Worm (Caenorhabditis elegans) whole organism, L3 larva: ENCODE results near the gene C33F10.1.

ENCODE experiments used
- jun-1 ChIP-seq: fragments of 150-350 bp; optimal IDR thresholded peaks from 2 replicates; lab custom pipeline; 2014; ENCODE audit warnings: missing biosample characterization, missing genetic modification reagents, missing genetic modification characterization
- nhr-28 ChIP-seq: fragments of 150-350 bp; optimal IDR thresholded peaks from 2 replicates; lab custom pipeline; 2014; ENCODE audit warnings: missing biosample characterization, missing genetic modification characterization
- ztf-11 ChIP-seq: fragments of 150-350 bp; optimal IDR thresholded peaks from 2 replicates; lab custom pipeline; 2014; ENCODE audit warnings: missing biosample characterization, missing genetic modification characterization

DNA sequence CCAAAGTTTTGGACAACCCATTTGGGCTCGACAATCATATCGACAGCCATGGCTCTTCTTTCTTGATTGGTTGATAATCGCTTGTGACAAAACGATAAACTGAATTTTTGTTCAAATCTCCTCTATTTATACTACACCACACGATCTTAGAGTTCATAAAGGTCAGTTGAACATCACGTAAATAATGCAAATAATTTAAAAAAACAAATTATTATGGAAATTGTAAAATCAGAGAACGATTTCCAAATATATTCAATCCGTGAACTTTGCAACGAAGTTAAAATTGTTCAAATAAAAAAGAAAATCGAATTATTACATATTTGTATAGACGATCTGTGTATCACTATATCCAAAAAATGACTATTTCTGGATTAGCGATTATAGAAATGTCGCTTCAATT lies 28.5 kb downstream of the C33F10.1 start, which contains the start of the genes mpst-4 and F11G11.14:
- TF ChIP-seq jun-1 (tag; lab: Kevin White, UChicago) (no peak), ztf-11 (tag; lab: Kevin White, UChicago) (no peak), nhr-28 (tag; lab: Kevin White, UChicago) (no peak)
